Fruit fly (Drosophila melanogaster): ENCODE data around the gene Pus1.

dm6 chr3R:20595145-20595812 lies 2.8 kb upstream of the Pus1 start:
- TF ChIP-seq insv (optimal IDR thresholded peaks at IDR 0.05) (no peak), ttk (optimal IDR thresholded peaks at IDR 0.05) (no peak), h (optimal IDR thresholded peaks at IDR 0.05) (no peak), psq (optimal IDR thresholded peaks at IDR 0.05) (no peak)
